Worm (Caenorhabditis elegans): ENCODE measurements around the gene ndx-3.

DNA sequence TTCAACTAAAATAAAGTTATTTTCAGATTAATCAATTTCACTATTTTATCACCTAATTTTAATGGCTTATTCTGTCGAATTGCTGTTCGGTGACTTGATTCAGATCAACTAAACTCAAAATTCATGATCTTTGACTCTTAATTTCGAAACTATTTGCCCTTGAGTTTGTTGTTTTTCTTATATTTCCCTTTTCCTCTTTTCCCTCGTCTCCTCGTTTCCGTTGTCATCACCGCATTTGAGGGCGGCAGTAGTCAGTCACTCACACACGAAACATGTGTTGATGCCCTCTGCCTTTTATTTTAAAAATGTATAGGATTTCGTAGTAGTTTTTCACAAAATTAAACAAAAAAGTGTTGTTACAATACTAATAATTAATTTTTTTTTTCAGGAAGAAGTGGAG, 41.5 kb downstream of the ndx-3 start, which contains the start of gene rnh-1.0:
- TF ChIP-seq lin-13 (tag; optimal IDR thresholded peaks at IDR 0.05): no peak
- TF ChIP-seq nhr-237 (tag; optimal IDR thresholded peaks at IDR 0.05): no peak
- TF ChIP-seq drap-1 (GFP tag; optimal IDR thresholded peaks at IDR 0.05): no peak
- TF ChIP-seq ces-1 (GFP tag; optimal IDR thresholded peaks at IDR 0.05): no peak

Data from whole organism, mixed stage, embryonic.